Worm (Caenorhabditis elegans): ENCODE results near the gene fic-1.

- TF ChIP-seq nhr-237 (tag; optimal IDR thresholded peaks at IDR 0.05) (peak; percentile 20), ceh-83 (GFP tag; optimal IDR thresholded peaks at IDR 0.05) (no peak), sem-2 (GFP tag; optimal IDR thresholded peaks at IDR 0.05) (no peak), unc-62 (GFP tag; optimal IDR thresholded peaks at IDR 0.05) (peak; percentile 14), nhr-2 (tag; optimal IDR thresholded peaks at IDR 0.05) (no peak), mep-1 (tag; optimal IDR thresholded peaks at IDR 0.05) (peak; percentile 40), blmp-1 (tag; optimal IDR thresholded peaks at IDR 0.05) (no peak), pha-4 (tag; optimal IDR thresholded peaks at IDR 0.05) (peak; percentile 39), nhr-76 (tag; optimal IDR thresholded peaks at IDR 0.05) (no peak), elt-1 (tag; optimal IDR thresholded peaks at IDR 0.05; ENCODE audit: borderline replicate concordance, insufficient read depth) (peak; percentile 27), snpc-4 (tag; optimal IDR thresholded peaks at IDR 0.05) (no peak), elt-3 (tag; optimal IDR thresholded peaks at IDR 0.05) (no peak), unc-39 (tag; optimal IDR thresholded peaks at IDR 0.05) (no peak), lsy-2 (tag; optimal IDR thresholded peaks at IDR 0.05) (peak; percentile 21)
These were observed 18.2 kb upstream of the fic-1 start for ce11 chrIV:10918877-10919560.
